Fruit fly (Drosophila melanogaster) whole organism, embryonic: ENCODE data around the gene mus201.

Source experiments
- ATbp ChIP-seq: fragments of 200-800 bp; sonication (Bioruptor generic); optimal IDR thresholded peaks from 2 replicates; lab custom pipeline; 2017; ENCODE audit warnings: missing biosample characterization, mild to moderate bottlenecking, missing genetic modification characterization, missing genetic modification reagents
- Adf1 ChIP-seq: fragments of 200-800 bp; sonication (Bioruptor generic); IDR thresholded peaks from 2 replicates; pipeline ENCODE4 v1.3.6; 2022; ENCODE audit warnings: missing biosample characterization, missing genetic modification characterization
- Atf-2 ChIP-seq: fragments of 200-800 bp; sonication (Bioruptor generic); optimal IDR thresholded peaks from 2 replicates; lab custom pipeline; 2016; ENCODE audit warnings: missing biosample characterization, missing genetic modification characterization
- CG10366 ChIP-seq: fragments of 200-800 bp; sonication (Bioruptor generic); IDR thresholded peaks from 2 replicates; pipeline ENCODE4 v1.3.6; 2022; ENCODE audit warnings: missing biosample characterization, missing genetic modification characterization
- CG11085 ChIP-seq: fragments of 200-800 bp; sonication (Bioruptor generic); IDR thresholded peaks from 2 replicates; pipeline ENCODE4 v1.3.6; 2022; ENCODE audit warnings: missing biosample characterization, missing genetic modification characterization
- CG11695 ChIP-seq: fragments of 200-800 bp; sonication (Bioruptor generic); IDR thresholded peaks from 3 replicates; pipeline ENCODE4 v1.3.6; 2022; ENCODE audit warnings: missing biosample characterization, missing genetic modification characterization
- CG13123 ChIP-seq: fragments of 200-800 bp; sonication (Bioruptor generic); optimal IDR thresholded peaks from 2 replicates; lab custom pipeline; 2016; ENCODE audit warnings: missing biosample characterization, missing genetic modification characterization
- CG17912 ChIP-seq: fragments of 200-800 bp; sonication (Bioruptor generic); optimal IDR thresholded peaks from 2 replicates; lab custom pipeline; 2018; ENCODE audit warnings: missing biosample characterization, mild to moderate bottlenecking, missing genetic modification characterization
- CG1832 ChIP-seq: fragments of 200-800 bp; sonication (Bioruptor generic); optimal IDR thresholded peaks from 2 replicates; lab custom pipeline; 2017; ENCODE audit warnings: missing biosample characterization, mild to moderate bottlenecking, missing genetic modification characterization, inconsistent platforms
- CG18476 ChIP-seq: fragments of 200-800 bp; sonication (Bioruptor generic); optimal IDR thresholded peaks from 2 replicates; lab custom pipeline; 2016; ENCODE audit warnings: missing biosample characterization, mild to moderate bottlenecking, missing genetic modification characterization
- CG2678 ChIP-seq: fragments of 200-800 bp; sonication (Bioruptor generic); optimal IDR thresholded peaks from 3 replicates; lab custom pipeline; 2019; ENCODE audit warnings: missing biosample characterization, mild to moderate bottlenecking, missing genetic modification characterization, moderate library complexity
- CG32772 ChIP-seq: fragments of 200-800 bp; sonication (Bioruptor generic); IDR thresholded peaks from 2 replicates; pipeline ENCODE4 v1.3.6; 2022; ENCODE audit warnings: missing biosample characterization, missing genetic modification characterization
- CG3281 ChIP-seq: fragments of 200-800 bp; sonication (Bioruptor generic); optimal IDR thresholded peaks from 3 replicates; lab custom pipeline; 2017; ENCODE audit warnings: missing biosample characterization, mild to moderate bottlenecking, missing genetic modification characterization
- CG33213 ChIP-seq: fragments of 200-800 bp; sonication (Bioruptor generic); optimal IDR thresholded peaks from 3 replicates; lab custom pipeline; 2016; ENCODE audit warnings: missing biosample characterization, missing genetic modification characterization
- CG34224 ChIP-seq: fragments of 200-800 bp; sonication (Bioruptor generic); IDR thresholded peaks from 3 replicates; pipeline ENCODE4 v1.3.6; 2022; ENCODE audit warnings: missing biosample characterization, missing genetic modification characterization; ENCODE audit not compliant: partially characterized antibody
- CG42726 ChIP-seq: fragments of 200-800 bp; sonication (Bioruptor generic); IDR thresholded peaks from 2 replicates; pipeline ENCODE4 v1.3.6; 2022; ENCODE audit warnings: missing biosample characterization, missing genetic modification characterization; ENCODE audit not compliant: partially characterized antibody
- CG4404 ChIP-seq: fragments of 200-800 bp; sonication (Bioruptor generic); IDR thresholded peaks from 2 replicates; pipeline ENCODE4 v1.3.6; 2022; ENCODE audit warnings: missing biosample characterization, missing genetic modification characterization
- CG5245 ChIP-seq: fragments of 200-800 bp; sonication (Bioruptor generic); optimal IDR thresholded peaks from 3 replicates; lab custom pipeline; 2016; ENCODE audit warnings: missing biosample characterization, missing genetic modification characterization
- CG6791 ChIP-seq: fragments of 200-800 bp; sonication (Bioruptor generic); IDR thresholded peaks from 3 replicates; pipeline ENCODE4 v1.3.6; 2022; ENCODE audit warnings: missing biosample characterization, missing genetic modification characterization; ENCODE audit not compliant: partially characterized antibody
- CG9932 ChIP-seq: fragments of 200-800 bp; sonication (Bioruptor generic); IDR thresholded peaks from 2 replicates; pipeline ENCODE4 v1.3.6; 2022; ENCODE audit warnings: missing biosample characterization, missing genetic modification characterization
- D19B ChIP-seq: fragments of 200-800 bp; sonication (Bioruptor generic); optimal IDR thresholded peaks from 2 replicates; lab custom pipeline; 2017; ENCODE audit warnings: missing biosample characterization, mild to moderate bottlenecking, missing genetic modification characterization
- Dek ChIP-seq: fragments of 200-800 bp; sonication (Bioruptor generic); optimal IDR thresholded peaks from 3 replicates; lab custom pipeline; 2019; ENCODE audit warnings: missing biosample characterization, mild to moderate bottlenecking, missing genetic modification characterization, moderate library complexity
- Doc3 ChIP-seq: fragments of 200-800 bp; sonication (Bioruptor generic); IDR thresholded peaks from 3 replicates; pipeline ENCODE4 v1.3.6; 2022; ENCODE audit warnings: missing biosample characterization, missing genetic modification characterization; ENCODE audit not compliant: partially characterized antibody
- E2f2 ChIP-seq: fragments of 200-800 bp; sonication (Bioruptor generic); IDR thresholded peaks from 2 replicates; pipeline ENCODE4 v1.3.6; 2022; ENCODE audit warnings: missing biosample characterization, missing genetic modification characterization
- ERR ChIP-seq: fragments of 200-800 bp; sonication (Bioruptor generic); optimal IDR thresholded peaks from 2 replicates; lab custom pipeline; 2016; ENCODE audit warnings: missing biosample characterization, missing genetic modification characterization
- GATAe ChIP-seq: fragments of 200-800 bp; sonication (Bioruptor generic); conservative IDR thresholded peaks from 2 replicates; pipeline ENCODE4 v1.3.6; 2022; ENCODE audit warnings: missing biosample characterization, missing genetic modification characterization
- HHEX ChIP-seq: fragments of 200-800 bp; sonication (Bioruptor generic); optimal IDR thresholded peaks from 3 replicates; lab custom pipeline; 2017; ENCODE audit warnings: missing biosample characterization, mild to moderate bottlenecking, missing genetic modification characterization, missing genetic modification reagents
- Lim3 ChIP-seq: fragments of 200-800 bp; sonication (Bioruptor generic); IDR thresholded peaks from 2 replicates; pipeline ENCODE4 v1.3.6; 2022; ENCODE audit warnings: missing biosample characterization, missing genetic modification characterization
- Mrtf ChIP-seq: fragments of 200-800 bp; sonication (Bioruptor generic); IDR thresholded peaks from 3 replicates; pipeline ENCODE4 v1.3.6; 2022; ENCODE audit warnings: missing biosample characterization, missing genetic modification characterization
- Oli ChIP-seq: fragments of 200-800 bp; sonication (Bioruptor generic); optimal IDR thresholded peaks from 2 replicates; lab custom pipeline; 2018; ENCODE audit warnings: missing biosample characterization, mild to moderate bottlenecking, missing genetic modification characterization, moderate library complexity
- Rfx ChIP-seq: fragments of 200-800 bp; sonication (Bioruptor generic); IDR thresholded peaks from 2 replicates; pipeline ENCODE4 v1.3.6; 2022; ENCODE audit warnings: missing biosample characterization, missing genetic modification characterization
- Sox102F ChIP-seq: fragments of 200-800 bp; sonication (Bioruptor generic); optimal IDR thresholded peaks from 2 replicates; lab custom pipeline; 2018; ENCODE audit warnings: missing biosample characterization, mild to moderate bottlenecking, missing genetic modification characterization, moderate library complexity
- abd-A ChIP-seq: fragments of 200-800 bp; sonication (Bioruptor generic); optimal IDR thresholded peaks from 3 replicates; lab custom pipeline; 2019; ENCODE audit warnings: missing biosample characterization, mild to moderate bottlenecking, missing genetic modification characterization, moderate library complexity
- az2 ChIP-seq: fragments of 200-800 bp; sonication (Bioruptor generic); optimal IDR thresholded peaks from 3 replicates; lab custom pipeline; 2016; ENCODE audit warnings: missing biosample characterization, missing genetic modification characterization
- bowl ChIP-seq: fragments of 200-800 bp; sonication (Bioruptor generic); IDR thresholded peaks from 2 replicates; pipeline ENCODE4 v1.3.6; 2022; ENCODE audit warnings: missing biosample characterization, missing genetic modification characterization
- da ChIP-seq: fragments of 200-800 bp; sonication (Bioruptor generic); optimal IDR thresholded peaks from 2 replicates; lab custom pipeline; 2016; ENCODE audit warnings: missing biosample characterization, missing genetic modification characterization
- dmrt99B ChIP-seq: fragments of 200-800 bp; sonication (Bioruptor generic); optimal IDR thresholded peaks from 2 replicates; lab custom pipeline; 2018; ENCODE audit warnings: missing biosample characterization, mild to moderate bottlenecking, missing genetic modification characterization, moderate library complexity
- gcm2 ChIP-seq: fragments of 200-800 bp; sonication (Bioruptor generic); optimal IDR thresholded peaks from 2 replicates; lab custom pipeline; 2016; ENCODE audit warnings: missing biosample characterization, missing genetic modification characterization
- gem ChIP-seq: fragments of 200-800 bp; sonication (Bioruptor generic); optimal IDR thresholded peaks from 2 replicates; lab custom pipeline; 2019; ENCODE audit warnings: missing biosample characterization, mild to moderate bottlenecking, missing genetic modification characterization, moderate library complexity
- ham ChIP-seq: fragments of 200-800 bp; sonication (Bioruptor generic); IDR thresholded peaks from 2 replicates; pipeline ENCODE4 v1.3.6; 2022; ENCODE audit warnings: missing biosample characterization, missing genetic modification characterization
- her ChIP-seq: fragments of 200-800 bp; sonication (Bioruptor generic); optimal IDR thresholded peaks from 2 replicates; lab custom pipeline; 2016; ENCODE audit warnings: missing biosample characterization, missing genetic modification characterization
- knrl ChIP-seq: fragments of 200-800 bp; sonication (Bioruptor generic); IDR thresholded peaks from 3 replicates; pipeline ENCODE4 v1.3.6; 2022; ENCODE audit warnings: missing biosample characterization, missing genetic modification characterization; ENCODE audit not compliant: partially characterized antibody
- p53 ChIP-seq: fragments of 200-800 bp; sonication (Bioruptor generic); optimal IDR thresholded peaks from 2 replicates; lab custom pipeline; 2016; ENCODE audit warnings: missing biosample characterization, missing genetic modification characterization
- peb ChIP-seq: fragments of 200-800 bp; sonication (Bioruptor generic); IDR thresholded peaks from 2 replicates; pipeline ENCODE4 v1.3.6; 2022; ENCODE audit warnings: missing biosample characterization, missing genetic modification characterization
- pfk ChIP-seq: fragments of 200-800 bp; sonication (Bioruptor generic); optimal IDR thresholded peaks from 2 replicates; lab custom pipeline; 2018; ENCODE audit warnings: missing biosample characterization, mild to moderate bottlenecking, missing genetic modification characterization, moderate library complexity
- pita ChIP-seq: fragments of 200-800 bp; sonication (Bioruptor generic); optimal IDR thresholded peaks from 2 replicates; lab custom pipeline; 2017; ENCODE audit warnings: missing biosample characterization, mild to moderate bottlenecking, missing genetic modification characterization
- shn ChIP-seq: fragments of 200-800 bp; sonication (Bioruptor generic); optimal IDR thresholded peaks from 3 replicates; lab custom pipeline; 2016; ENCODE audit warnings: missing biosample characterization, missing genetic modification characterization
- sim ChIP-seq: fragments of 200-800 bp; sonication (Bioruptor generic); IDR thresholded peaks from 2 replicates; pipeline ENCODE4 v1.3.6; 2022; ENCODE audit warnings: missing biosample characterization, missing genetic modification characterization
- tin ChIP-seq: fragments of 200-800 bp; sonication (Bioruptor generic); optimal IDR thresholded peaks from 3 replicates; lab custom pipeline; 2016; ENCODE audit warnings: missing biosample characterization, missing genetic modification characterization
- zf30C ChIP-seq: fragments of 200-800 bp; sonication (Bioruptor generic); optimal IDR thresholded peaks from 3 replicates; lab custom pipeline; 2018; ENCODE audit warnings: missing biosample characterization, mild to moderate bottlenecking, missing genetic modification characterization

Gene mus201

DNA sequence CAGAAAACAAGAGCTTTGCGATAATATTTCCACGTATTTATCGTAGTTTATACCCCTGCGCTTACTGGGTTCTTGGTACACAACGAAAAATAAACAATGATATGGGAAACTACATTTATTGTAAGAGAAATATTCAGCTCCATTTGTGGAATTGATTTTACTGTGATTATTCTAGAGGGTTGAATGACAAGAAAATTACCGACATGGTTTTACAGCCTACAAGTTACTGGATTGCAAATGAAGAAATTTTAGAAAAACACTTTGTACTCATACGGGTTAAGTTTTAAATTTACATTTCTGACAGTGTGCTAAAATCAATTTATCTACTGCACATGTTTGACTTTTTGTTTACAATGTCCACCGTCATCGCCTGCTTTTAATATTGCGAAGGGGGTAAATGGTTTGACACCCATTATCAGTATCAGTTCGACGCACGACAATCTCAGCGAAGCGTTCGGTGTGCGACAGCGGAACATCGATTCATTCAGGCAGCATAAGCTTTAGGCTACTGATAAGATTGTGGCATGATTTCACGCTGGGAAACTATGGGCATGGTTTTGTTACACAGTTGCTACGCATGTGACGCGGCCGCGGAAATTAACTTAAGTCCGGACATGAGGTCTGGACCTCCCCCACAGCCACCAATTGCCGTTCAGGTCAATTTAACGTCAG lies 23.9 kb downstream of the mus201 start (continued):
- TF ChIP-seq CG6791 (GFP tag; lab: Robert Waterston, UW) (no peak), Lim3 (GFP tag; lab: Robert Waterston, UW) (no peak), Doc3 (GFP tag; lab: Robert Waterston, UW) (no peak), Adf1 (GFP tag; lab: Robert Waterston, UW) (peak; percentile 38; the same call in 1 of the 2 replicates), Sox102F (GFP tag; lab: Kevin White, UChicago) (peak; percentile 35), Dek (tag; lab: Kevin White, UChicago) (peak; percentile 50), CG3281 (GFP tag; lab: Kevin White, UChicago) (peak; percentile 52), E2f2 (0 out of 2 replicates have a peak, but pooled peaks have one; percentile 13), CG34224 (GFP tag; lab: Robert Waterston, UW) (no peak), gem (tag; lab: Kevin White, UChicago) (peak; percentile 64), abd-A (tag; lab: Kevin White, UChicago) (no peak), Rfx (GFP tag; lab: Robert Waterston, UW) (peak; percentile 30; the same call in 1 of the 2 replicates), CG42726 (GFP tag; lab: Robert Waterston, UW) (no peak), CG2678 (peak; percentile 61), dmrt99B (tag; lab: Kevin White, UChicago) (peak; percentile 42), bowl (GFP tag; lab: Robert Waterston, UW) (no peak), pita (GFP tag; lab: Kevin White, UChicago) (no peak), ham (GFP tag; lab: Robert Waterston, UW) (no peak), HHEX (GFP tag; lab: Kevin White, UChicago) (no peak), ATbp (peak; percentile 26), Mrtf (GFP tag; lab: Robert Waterston, UW) (no peak), CG11695 (GFP tag; lab: Robert Waterston, UW) (no peak), shn (no peak), Oli (peak; percentile 44), CG33213 (GFP tag; lab: Kevin White, UChicago) (no peak), CG17912 (GFP tag; lab: Kevin White, UChicago) (no peak), CG32772 (GFP tag; lab: Robert Waterston, UW) (no peak), CG5245 (no peak), CG13123 (GFP tag; lab: Kevin White, UChicago) (no peak), GATAe (GFP tag; lab: Robert Waterston, UW) (peak; percentile 61), da (GFP tag; lab: Kevin White, UChicago) (no peak), peb (GFP tag; lab: Robert Waterston, UW) (no peak), sim (GFP tag; lab: Robert Waterston, UW) (no peak), CG11085 (GFP tag; lab: Robert Waterston, UW) (no peak), pfk (no peak), CG18476 (GFP tag; lab: Kevin White, UChicago) (no peak), CG1832 (GFP tag; lab: Kevin White, UChicago) (no peak), Atf-2 (GFP tag; lab: Kevin White, UChicago) (no peak), az2 (peak; percentile 8), knrl (GFP tag; lab: Robert Waterston, UW) (no peak), gcm2 (GFP tag; lab: Kevin White, UChicago) (no peak), CG4404 (GFP tag; lab: Robert Waterston, UW) (no peak), CG9932 (GFP tag; lab: Robert Waterston, UW) (no peak; the same call in 1 of the 2 replicates), p53 (no peak), tin (GFP tag; lab: Kevin White, UChicago) (no peak), CG10366 (GFP tag; lab: Robert Waterston, UW) (no peak), D19B (GFP tag; lab: Kevin White, UChicago) (peak; percentile 11), her (GFP tag; lab: Kevin White, UChicago) (no peak), zf30C (GFP tag; lab: Kevin White, UChicago) (no peak), ERR (GFP tag; lab: Kevin White, UChicago) (no peak)
